Worm (Caenorhabditis elegans) whole organism, late embryonic: ENCODE results near the gene egl-3.

ENCODE experiments used
- T23F11.4 ChIP-seq: fragments of 200-800 bp; sonication (Bioruptor generic); optimal IDR thresholded peaks from 2 replicates; lab custom pipeline; 2018; ENCODE audit warnings: mild to moderate bottlenecking, missing genetic modification characterization, missing compliant biosample characterization
- ama-1 ChIP-seq: fragments of 150-350 bp; optimal IDR thresholded peaks from 2 replicates; lab custom pipeline; 2014
- fax-1 ChIP-seq: sonication (generic microtip); optimal IDR thresholded peaks from 2 replicates; lab custom pipeline; 2016; ENCODE audit warnings: missing genotype, missing genetic modification characterization, missing compliant biosample characterization
- gmeb-2 ChIP-seq: sonication (generic microtip); optimal IDR thresholded peaks from 2 replicates; lab custom pipeline; 2016; ENCODE audit warnings: missing genetic modification characterization, inconsistent platforms, missing compliant biosample characterization
- pros-1 ChIP-seq: fragments of 150-350 bp; optimal IDR thresholded peaks from 2 replicates; lab custom pipeline; 2014; ENCODE audit warnings: missing biosample characterization, missing genetic modification reagents, missing genetic modification characterization
- unc-55 ChIP-seq: sonication (generic microtip); optimal IDR thresholded peaks from 2 replicates; lab custom pipeline; 2017; ENCODE audit warnings: missing biosample characterization, missing genetic modification reagents, missing genetic modification characterization

- TF ChIP-seq pros-1 (tag; lab: Kevin White, UChicago) (no peak), ama-1 (no peak), T23F11.4 (GFP tag; lab: Kevin White, UChicago) (no peak), gmeb-2 (tag; lab: Kevin White, UChicago) (no peak), fax-1 (tag; lab: Kevin White, UChicago) (no peak), unc-55 (no peak)
Measured at ce11 chrV:10134077-10134693, 39.4 kb downstream of the egl-3 start, which contains the start of the genes C08B6.18, wdr-20 and C08B6.8.
